Fruit fly (Drosophila melanogaster) whole organism, adult: ENCODE measurements around the gene side-II.

Experiments
- CG11617 ChIP-seq: fragments of 200-800 bp; sonication (Bioruptor generic); optimal IDR thresholded peaks from 2 replicates; lab custom pipeline; 2017; ENCODE audit warnings: mild to moderate bottlenecking, missing biosample characterization, missing genetic modification reagents, missing genetic modification characterization
- CG12768 ChIP-seq: fragments of 200-800 bp; sonication (Bioruptor generic); optimal IDR thresholded peaks from 2 replicates; lab custom pipeline; 2017; ENCODE audit warnings: missing biosample characterization, missing genetic modification characterization, mild to moderate bottlenecking, moderate library complexity, missing genetic modification reagents
- CG1620 ChIP-seq: fragments of 200-800 bp; sonication (Bioruptor generic); optimal IDR thresholded peaks from 2 replicates; lab custom pipeline; 2016; ENCODE audit warnings: missing biosample characterization, missing genetic modification characterization
- Crg-1 ChIP-seq: fragments of 200-800 bp; sonication (Bioruptor generic); optimal IDR thresholded peaks from 2 replicates; lab custom pipeline; 2016; ENCODE audit warnings: missing biosample characterization, missing genetic modification characterization
- Mnt ChIP-seq: fragments of 200-800 bp; sonication (Bioruptor generic); optimal IDR thresholded peaks from 2 replicates; lab custom pipeline; 2016; ENCODE audit warnings: missing biosample characterization, mild to moderate bottlenecking, missing genetic modification characterization
- cic ChIP-seq: fragments of 200-800 bp; sonication (Bioruptor generic); optimal IDR thresholded peaks from 2 replicates; lab custom pipeline; 2017; ENCODE audit warnings: missing biosample characterization, mild to moderate bottlenecking, missing genetic modification characterization, moderate library complexity
- kay ChIP-seq: fragments of 200-800 bp; sonication (Bioruptor generic); peaks from one replicate; lab custom pipeline; 2016; ENCODE audit warnings: missing biosample characterization, missing genetic modification characterization, borderline replicate concordance
- ovo ChIP-seq: fragments of 200-800 bp; sonication (Bioruptor generic); optimal IDR thresholded peaks from 2 replicates; lab custom pipeline; 2016; ENCODE audit warnings: missing biosample characterization, missing genetic modification characterization
- pad ChIP-seq: fragments of 200-800 bp; sonication (Bioruptor generic); optimal IDR thresholded peaks from 3 replicates; lab custom pipeline; 2017; ENCODE audit warnings: missing biosample characterization, missing genetic modification characterization, mild to moderate bottlenecking, moderate library complexity, missing genetic modification reagents
- toe ChIP-seq: fragments of 200-800 bp; sonication (Bioruptor generic); optimal IDR thresholded peaks from 2 replicates; lab custom pipeline; 2016; ENCODE audit warnings: missing biosample characterization, missing genetic modification characterization

DNA sequence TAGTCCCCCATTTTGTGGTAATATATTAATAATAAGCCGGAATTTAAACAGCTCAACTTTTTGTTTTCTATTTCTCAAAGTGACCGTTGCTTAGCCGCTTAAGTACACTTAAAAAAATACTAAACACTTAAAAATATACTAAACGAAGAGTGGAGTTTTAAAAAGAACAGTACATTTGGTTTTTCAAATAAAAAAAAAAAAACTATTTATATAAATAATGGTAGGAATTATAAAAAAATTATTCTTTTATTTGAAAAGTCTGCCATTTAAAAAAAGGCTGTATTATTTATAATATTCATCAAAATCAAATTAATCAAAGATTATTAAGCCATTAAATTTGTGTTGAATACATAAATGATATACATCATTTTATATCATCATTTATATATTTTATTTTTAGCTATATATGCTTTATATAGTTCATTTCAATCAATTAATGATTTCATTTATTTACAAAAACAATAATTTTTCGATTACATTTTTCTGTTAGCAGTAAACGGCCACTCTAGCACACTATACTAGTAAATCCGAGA is 35.3 kb upstream of the side-II start, which contains the start of the genes Ankrd49 and NC2beta:
- TF ChIP-seq toe (GFP tag; lab: Kevin White, UChicago) (no peak), CG1620 (GFP tag; lab: Kevin White, UChicago) (no peak), CG11617 (no peak), cic (GFP tag; lab: Kevin White, UChicago) (no peak), Crg-1 (no peak), kay (no peak), pad (GFP tag; lab: Kevin White, UChicago) (no peak), Mnt (no peak), ovo (no peak), CG12768 (GFP tag; lab: Kevin White, UChicago) (no peak)
